Fruit fly (Drosophila melanogaster): ENCODE results near the gene bocks.
A peak's percentile ranks its signal among the peaks of the same experiment; 100 is the strongest.

bocks gene

dm6 chr3R:9626880-9627401 is 36.1 kb upstream of the bocks start, which contains the start of the genes CG9427 and CG8319 (continued):
- TF ChIP-seq dsx (GFP tag; optimal IDR thresholded peaks at IDR 0.05; ENCODE audit: poor library complexity, severe bottlenecking) (no peak), Hr39 (GFP tag; optimal IDR thresholded peaks at IDR 0.05) (peak; percentile 55), Smox (GFP tag; optimal IDR thresholded peaks at IDR 0.05) (peak; percentile 66), acj6 (GFP tag; optimal IDR thresholded peaks at IDR 0.05) (no peak), CG6276 (GFP tag; optimal IDR thresholded peaks at IDR 0.05) (no peak), salr (GFP tag; optimal IDR thresholded peaks at IDR 0.05) (no peak), lz (GFP tag; optimal IDR thresholded peaks at IDR 0.05) (peak; percentile 68), Sox15 (GFP tag; optimal IDR thresholded peaks at IDR 0.05) (no peak), CG11902 (GFP tag; optimal IDR thresholded peaks at IDR 0.05) (peak; percentile 10), Eip93F (GFP tag; optimal IDR thresholded peaks at IDR 0.05) (peak; percentile 29), Sox14 (GFP tag; optimal IDR thresholded peaks at IDR 0.05) (peak; percentile 97), CG10631 (GFP tag; optimal IDR thresholded peaks at IDR 0.05) (peak; percentile 63), CG10669 (GFP tag; optimal IDR thresholded peaks at IDR 0.05) (no peak), topi (GFP tag; optimal IDR thresholded peaks at IDR 0.05) (peak; percentile 63), OdsH (GFP tag; optimal IDR thresholded peaks at IDR 0.05) (peak; percentile 53), CG6854 (GFP tag; optimal IDR thresholded peaks at IDR 0.05) (no peak), Lpt (GFP tag; optimal IDR thresholded peaks at IDR 0.05) (no peak), CG15336 (GFP tag; IDR thresholded peaks at IDR 0.05) (peak; percentile 31; the same call in 1 of the 2 replicates), esn (GFP tag; optimal IDR thresholded peaks at IDR 0.05) (peak; percentile 80), Gug (GFP tag; IDR thresholded peaks at IDR 0.05) (no peak), CG34406 (GFP tag; optimal IDR thresholded peaks at IDR 0.05) (peak; percentile 21), CG8632 (GFP tag; optimal IDR thresholded peaks at IDR 0.05) (no peak), CG31627 (GFP tag; optimal IDR thresholded peaks at IDR 0.05) (peak; percentile 70), CG1621 (tag; optimal IDR thresholded peaks at IDR 0.05) (peak; percentile 6), svp (GFP tag) (no peak), achi (GFP tag; optimal IDR thresholded peaks at IDR 0.05) (peak; percentile 21), Sox102F (GFP tag; optimal IDR thresholded peaks at IDR 0.05) (peak; percentile 52), vri (GFP tag; optimal IDR thresholded peaks at IDR 0.05) (peak; percentile 16)

DNA sequence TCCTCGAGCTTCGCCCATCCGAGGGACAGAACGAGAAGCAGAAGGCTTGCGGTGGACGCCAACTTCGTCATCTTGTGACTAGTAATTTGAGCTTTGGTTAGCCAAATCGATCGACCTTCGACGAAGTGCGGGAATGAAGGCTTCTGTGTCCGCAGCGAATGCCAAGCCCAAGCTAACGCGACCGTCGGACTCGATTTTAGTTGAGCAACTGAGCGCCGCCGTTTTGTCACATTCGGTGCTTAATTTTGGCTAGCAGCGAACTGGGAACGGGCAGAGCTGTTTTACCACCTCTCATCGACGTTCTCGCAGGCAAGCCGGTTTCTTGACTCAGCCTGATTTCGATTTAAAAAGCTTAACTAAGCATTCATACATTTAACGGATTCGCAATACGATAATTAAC is 35.5 kb upstream of the bocks start:
- peak; percentile 6 for TF ChIP-seq CG6854 (GFP tag; optimal IDR thresholded peaks at IDR 0.05)
- TF ChIP-seq Eip78C (GFP tag): peak; percentile 14
- no peak for TF ChIP-seq Met (GFP tag; optimal IDR thresholded peaks at IDR 0.05)
- TF ChIP-seq OdsH (GFP tag; optimal IDR thresholded peaks at IDR 0.05): no peak

dm6 chr3R:9625443-9625842 is 34.6 kb upstream of the bocks start:
- 0 out of 2 replicates have a peak, but pooled peaks have one; percentile 22 for TF ChIP-seq CG15336 (GFP tag; IDR thresholded peaks at IDR 0.05)
- peak; percentile 56 for TF ChIP-seq CG1621 (tag; optimal IDR thresholded peaks at IDR 0.05)
- TF ChIP-seq fkh (GFP tag; optimal IDR thresholded peaks at IDR 0.05): peak; percentile 17
- TF ChIP-seq CG8119 (GFP tag; IDR thresholded peaks at IDR 0.05): no peak
- TF ChIP-seq CG9139 (GFP tag; optimal IDR thresholded peaks at IDR 0.05): no peak
- TF ChIP-seq vri (GFP tag; optimal IDR thresholded peaks at IDR 0.05): peak; percentile 52
- TF ChIP-seq Lpt (GFP tag; optimal IDR thresholded peaks at IDR 0.05): no peak
- TF ChIP-seq Ets96B (tag; optimal IDR thresholded peaks at IDR 0.05): no peak
- TF ChIP-seq CG6163 (GFP tag; IDR thresholded peaks at IDR 0.05): peak; percentile 31; the same call in 1 of the 3 replicates

dm6 chr3R:9620278-9620677 is 29.5 kb upstream of the bocks start:
- TF ChIP-seq esn (GFP tag; optimal IDR thresholded peaks at IDR 0.05) (no peak), CG9139 (GFP tag; optimal IDR thresholded peaks at IDR 0.05) (no peak), lz (GFP tag; optimal IDR thresholded peaks at IDR 0.05) (no peak), CG8632 (GFP tag; optimal IDR thresholded peaks at IDR 0.05) (no peak), CG31627 (GFP tag; optimal IDR thresholded peaks at IDR 0.05) (no peak)

Measured in whole organism, prepupa.